Worm (Caenorhabditis elegans) whole organism, late embryonic: ENCODE measurements around the gene F49F1.7.

Source experiments
- C38D4.7 ChIP-seq: fragments of 200-800 bp; sonication (Bioruptor generic); optimal IDR thresholded peaks from 2 replicates; lab custom pipeline; 2018; ENCODE audit warnings: mild to moderate bottlenecking, missing genetic modification characterization, moderate library complexity, missing compliant biosample characterization
- ahr-1 ChIP-seq: sonication (generic microtip); optimal IDR thresholded peaks from 2 replicates; lab custom pipeline; 2016; ENCODE audit warnings: missing genetic modification characterization, missing compliant biosample characterization
- ceh-24 ChIP-seq: sonication (generic microtip); optimal IDR thresholded peaks from 2 replicates; lab custom pipeline; 2016; ENCODE audit warnings: mild to moderate bottlenecking, missing genetic modification characterization, missing compliant biosample characterization
- ceh-9 ChIP-seq: sonication (generic microtip); optimal IDR thresholded peaks from 2 replicates; lab custom pipeline; 2016; ENCODE audit warnings: mild to moderate bottlenecking, missing genetic modification characterization, inconsistent platforms, missing compliant biosample characterization
- hlh-8 ChIP-seq: sonication (generic microtip); optimal IDR thresholded peaks from 2 replicates; lab custom pipeline; 2016; ENCODE audit warnings: missing genotype, missing genetic modification characterization, missing compliant biosample characterization
- lim-6 ChIP-seq: sonication (generic microtip); optimal IDR thresholded peaks from 2 replicates; lab custom pipeline; 2016; ENCODE audit warnings: missing genetic modification characterization, missing compliant biosample characterization
- madf-2 ChIP-seq: sonication (generic microtip); optimal IDR thresholded peaks from 2 replicates; lab custom pipeline; 2017; ENCODE audit warnings: missing genetic modification characterization, missing compliant biosample characterization
- nhr-11 ChIP-seq: fragments of 150-350 bp; optimal IDR thresholded peaks from 2 replicates; lab custom pipeline; 2014; ENCODE audit warnings: missing biosample characterization, missing genetic modification characterization
- pha-4 ChIP-seq: fragments of 150-350 bp; optimal IDR thresholded peaks from 2 replicates; lab custom pipeline; 2018; ENCODE audit warnings: missing biosample characterization, missing genetic modification reagents, missing genetic modification characterization
- pqm-1 ChIP-seq: sonication (generic microtip); optimal IDR thresholded peaks from 2 replicates; lab custom pipeline; 2016; ENCODE audit warnings: missing genetic modification characterization, missing compliant biosample characterization
- syd-9 ChIP-seq: sonication (generic microtip); optimal IDR thresholded peaks from 2 replicates; lab custom pipeline; 2016; ENCODE audit warnings: mild to moderate bottlenecking, missing genetic modification characterization, moderate library complexity, missing compliant biosample characterization
- tbx-2 ChIP-seq: sonication (generic microtip); optimal IDR thresholded peaks from 2 replicates; lab custom pipeline; 2016; ENCODE audit warnings: missing genetic modification characterization, missing compliant biosample characterization

DNA sequence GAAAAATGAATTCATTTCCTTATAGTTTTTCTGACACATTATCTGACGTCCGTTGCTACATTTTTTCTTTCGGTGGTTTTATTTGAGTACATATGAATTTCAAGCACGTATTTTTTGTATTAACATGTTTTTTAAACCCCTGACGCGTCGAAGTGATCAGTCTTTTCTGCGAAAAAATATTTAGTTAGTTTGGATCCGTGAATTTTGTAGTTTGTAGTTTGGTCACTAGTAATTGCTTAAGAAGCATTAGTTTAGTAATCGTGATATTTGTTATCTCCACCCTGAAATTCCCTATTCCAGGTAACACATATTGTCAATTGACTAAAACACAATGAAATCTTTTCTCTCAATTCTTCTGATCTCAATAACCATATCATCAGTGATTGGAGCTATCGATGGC, 16.8 kb downstream of the F49F1.7 start, which contains the start of gene C35B1.7:
- TF ChIP-seq syd-9 (tag; lab: Kevin White, UChicago) = no peak
- no peak for TF ChIP-seq ahr-1
- no peak for TF ChIP-seq lim-6 (tag; lab: Kevin White, UChicago)
- no peak for TF ChIP-seq hlh-8 (tag; lab: Kevin White, UChicago)
- TF ChIP-seq pqm-1 (tag; lab: Kevin White, UChicago) = no peak
- no peak for TF ChIP-seq ceh-24
- no peak for TF ChIP-seq C38D4.7 (GFP tag; lab: Kevin White, UChicago)
- TF ChIP-seq tbx-2 (tag; lab: Kevin White, UChicago) = no peak
- TF ChIP-seq nhr-11 (tag; lab: Kevin White, UChicago) = no peak
- TF ChIP-seq pha-4 (tag; lab: Kevin White, UChicago) = no peak
- TF ChIP-seq ceh-9 (tag; lab: Kevin White, UChicago) = no peak
- no peak for TF ChIP-seq madf-2 (tag; lab: Kevin White, UChicago)
